Fruit fly (Drosophila melanogaster) whole organism, embryonic: Measurements from ENCODE around the gene CG42728.

Experiments
- ATbp ChIP-seq: fragments of 200-800 bp; sonication (Bioruptor generic); optimal IDR thresholded peaks from 2 replicates; lab custom pipeline; 2017; ENCODE audit warnings: missing biosample characterization, mild to moderate bottlenecking, missing genetic modification characterization, missing genetic modification reagents
- Asciz ChIP-seq: fragments of 200-800 bp; sonication (Bioruptor generic); optimal IDR thresholded peaks from 2 replicates; lab custom pipeline; 2017; ENCODE audit warnings: missing biosample characterization, mild to moderate bottlenecking, missing genetic modification characterization, missing genetic modification reagents
- B-H1 ChIP-seq: fragments of 200-800 bp; sonication (Bioruptor generic); IDR thresholded peaks from 3 replicates; pipeline ENCODE4 v1.3.6; 2022; ENCODE audit warnings: missing biosample characterization, missing genetic modification characterization
- BEAF-32 ChIP-seq: fragments of 200-800 bp; sonication (Bioruptor generic); optimal IDR thresholded peaks from 3 replicates; lab custom pipeline; 2017; ENCODE audit warnings: missing biosample characterization, missing genetic modification characterization, mild to moderate bottlenecking, moderate library complexity, missing genetic modification reagents
- Bgb ChIP-seq: fragments of 200-800 bp; sonication (Bioruptor generic); IDR thresholded peaks from 2 replicates; pipeline ENCODE4 v1.3.6; 2022; ENCODE audit warnings: missing biosample characterization, missing genetic modification characterization; ENCODE audit not compliant: partially characterized antibody
- Bteb2 ChIP-seq: fragments of 200-800 bp; sonication (Bioruptor generic); optimal IDR thresholded peaks from 2 replicates; lab custom pipeline; 2016; ENCODE audit warnings: missing biosample characterization, missing genetic modification characterization
- CG10209 ChIP-seq: fragments of 200-800 bp; sonication (Bioruptor generic); optimal IDR thresholded peaks from 3 replicates; lab custom pipeline; 2017; ENCODE audit warnings: missing biosample characterization, mild to moderate bottlenecking, missing genetic modification characterization, missing genetic modification reagents
- CG1024 ChIP-seq: fragments of 200-800 bp; sonication (Bioruptor generic); IDR thresholded peaks from 2 replicates; pipeline ENCODE4 v1.3.6; 2022; ENCODE audit warnings: missing biosample characterization, missing genetic modification characterization
- CG10321 ChIP-seq: fragments of 200-800 bp; sonication (Bioruptor generic); IDR thresholded peaks from 2 replicates; pipeline ENCODE4 v1.3.6; 2022; ENCODE audit warnings: missing biosample characterization, missing genetic modification characterization
- CG10462 ChIP-seq: fragments of 200-800 bp; sonication (Bioruptor generic); optimal IDR thresholded peaks from 2 replicates; lab custom pipeline; 2016; ENCODE audit warnings: missing biosample characterization, missing genetic modification characterization
- CG10543 ChIP-seq: fragments of 200-800 bp; sonication (Bioruptor generic); optimal IDR thresholded peaks from 3 replicates; lab custom pipeline; 2017; ENCODE audit warnings: missing biosample characterization, mild to moderate bottlenecking, missing genetic modification characterization, moderate library complexity
- CG11723 ChIP-seq: fragments of 200-800 bp; sonication (Bioruptor generic); optimal IDR thresholded peaks from 2 replicates; lab custom pipeline; 2017; ENCODE audit warnings: missing biosample characterization, mild to moderate bottlenecking, missing genetic modification characterization
- CG12236 ChIP-seq: fragments of 200-800 bp; sonication (Bioruptor generic); optimal IDR thresholded peaks from 2 replicates; lab custom pipeline; 2016; ENCODE audit warnings: missing biosample characterization, missing genetic modification characterization
- CG17361 ChIP-seq: fragments of 200-800 bp; sonication (Bioruptor generic); IDR thresholded peaks from 3 replicates; pipeline ENCODE4 v1.3.6; 2022; ENCODE audit warnings: missing biosample characterization, missing genetic modification characterization
- CG17612 ChIP-seq: fragments of 200-800 bp; sonication (Bioruptor generic); IDR thresholded peaks from 2 replicates; pipeline ENCODE4 v1.3.6; 2022; ENCODE audit warnings: missing biosample characterization, missing genetic modification characterization
- CG17802 ChIP-seq: fragments of 200-800 bp; sonication (Bioruptor generic); optimal IDR thresholded peaks from 2 replicates; lab custom pipeline; 2018; ENCODE audit warnings: missing biosample characterization, mild to moderate bottlenecking, missing genetic modification characterization, moderate library complexity
- CG31388 ChIP-seq: fragments of 200-800 bp; sonication (Bioruptor generic); optimal IDR thresholded peaks from 2 replicates; lab custom pipeline; 2016; ENCODE audit warnings: missing biosample characterization, missing genetic modification characterization
- CG3163 ChIP-seq: fragments of 200-800 bp; sonication (Bioruptor generic); optimal IDR thresholded peaks from 3 replicates; lab custom pipeline; 2016; ENCODE audit warnings: missing biosample characterization, missing genetic modification characterization
- CG34224 ChIP-seq: fragments of 200-800 bp; sonication (Bioruptor generic); IDR thresholded peaks from 3 replicates; pipeline ENCODE4 v1.3.6; 2022; ENCODE audit warnings: missing biosample characterization, missing genetic modification characterization; ENCODE audit not compliant: partially characterized antibody
- CG3838 ChIP-seq: fragments of 200-800 bp; sonication (Bioruptor generic); optimal IDR thresholded peaks from 3 replicates; lab custom pipeline; 2016; ENCODE audit warnings: missing biosample characterization, missing genetic modification characterization
- CG4820 ChIP-seq: fragments of 200-800 bp; sonication (Bioruptor generic); optimal IDR thresholded peaks from 3 replicates; lab custom pipeline; 2016; ENCODE audit warnings: missing biosample characterization, missing genetic modification characterization
- CG5180 ChIP-seq: fragments of 200-800 bp; sonication (Bioruptor generic); optimal IDR thresholded peaks from 3 replicates; lab custom pipeline; 2017; ENCODE audit warnings: missing biosample characterization, missing genetic modification characterization, mild to moderate bottlenecking, moderate library complexity, missing genetic modification reagents
- CG7556 ChIP-seq: fragments of 200-800 bp; sonication (Bioruptor generic); optimal IDR thresholded peaks from 2 replicates; lab custom pipeline; 2017; ENCODE audit warnings: missing biosample characterization, mild to moderate bottlenecking, missing genetic modification characterization
- CG8281 ChIP-seq: fragments of 200-800 bp; sonication (Bioruptor generic); optimal IDR thresholded peaks from 2 replicates; lab custom pipeline; 2018; ENCODE audit warnings: missing biosample characterization, mild to moderate bottlenecking, missing genetic modification characterization, moderate library complexity
- CG8290 ChIP-seq, 3 experiments: fragments of 200-800 bp; sonication (Bioruptor generic); optimal IDR thresholded peaks; 2 replicates each; lab custom pipeline; 2016 to 2019; ENCODE audit warnings: missing biosample characterization in 3 of 3, missing genetic modification characterization in 3 of 3, mild to moderate bottlenecking in 2 of 3, moderate library complexity in 1 of 3
- D ChIP-seq, 2 experiments: fragments of 200-800 bp in 1 of 2; fragments of >200 bp in 1 of 2; sonication (Bioruptor generic) in 1 of 2; optimal IDR thresholded peaks; 2 replicates in 1 of 2; 3 replicates in 1 of 2; lab custom pipeline; 2017; ENCODE audit warnings: mild to moderate bottlenecking in 1 of 2, missing biosample characterization in 1 of 2, missing genetic modification characterization in 1 of 2, missing genetic modification reagents in 1 of 2
- Dek ChIP-seq: fragments of 200-800 bp; sonication (Bioruptor generic); optimal IDR thresholded peaks from 3 replicates; lab custom pipeline; 2019; ENCODE audit warnings: missing biosample characterization, mild to moderate bottlenecking, missing genetic modification characterization, moderate library complexity
- Ets65A ChIP-seq: fragments of 200-800 bp; sonication (Bioruptor generic); peaks from one replicate; lab custom pipeline; 2016; ENCODE audit warnings: missing biosample characterization, missing genetic modification characterization
- Ets97D ChIP-seq: fragments of 200-800 bp; sonication (Bioruptor generic); optimal IDR thresholded peaks from 3 replicates; lab custom pipeline; 2016; ENCODE audit warnings: missing biosample characterization, missing genetic modification characterization
- Myb ChIP-seq: fragments of 200-800 bp; sonication (Bioruptor generic); optimal IDR thresholded peaks from 2 replicates; lab custom pipeline; 2016; ENCODE audit warnings: missing biosample characterization, missing genetic modification characterization
- NFAT ChIP-seq: fragments of 200-800 bp; sonication (Bioruptor generic); IDR thresholded peaks from 2 replicates; pipeline ENCODE4 v1.3.6; 2022; ENCODE audit warnings: missing biosample characterization, missing genetic modification characterization
- Opbp ChIP-seq: fragments of 200-800 bp; sonication (Bioruptor generic); IDR thresholded peaks from 3 replicates; pipeline ENCODE4 v1.3.6; 2022; ENCODE audit warnings: missing biosample characterization, missing genetic modification characterization; ENCODE audit not compliant: partially characterized antibody
- Sox100B ChIP-seq: fragments of 200-800 bp; sonication (Bioruptor generic); optimal IDR thresholded peaks from 3 replicates; lab custom pipeline; 2018; ENCODE audit warnings: missing biosample characterization, mild to moderate bottlenecking, missing genetic modification characterization
- Tbp ChIP-seq: fragments of >200 bp; optimal IDR thresholded peaks from 2 replicates; lab custom pipeline; 2018; ENCODE audit warnings: missing biosample characterization, missing genetic modification characterization
- Trl ChIP-seq, 3 experiments: fragments of >200 bp in 2 of 3; fragments of 200-800 bp in 1 of 3; sonication (Bioruptor generic) in 1 of 3; optimal IDR thresholded peaks; 2 replicates in 1 of 3; 3 replicates in 2 of 3; lab custom pipeline; 2016 to 2017; ENCODE audit warnings: missing biosample characterization in 1 of 3, missing genetic modification characterization in 1 of 3
- ci ChIP-seq: fragments of 200-800 bp; sonication (Bioruptor generic); IDR thresholded peaks from 3 replicates; pipeline ENCODE4 v1.3.6; 2022; ENCODE audit warnings: missing biosample characterization, missing genetic modification characterization
- fd64A ChIP-seq: fragments of 200-800 bp; sonication (Bioruptor generic); optimal IDR thresholded peaks from 3 replicates; lab custom pipeline; 2018; ENCODE audit warnings: missing biosample characterization, mild to moderate bottlenecking, missing genetic modification characterization
- gsb ChIP-seq: fragments of 200-800 bp; sonication (Bioruptor generic); IDR thresholded peaks from 2 replicates; pipeline ENCODE4 v1.3.6; 2022; ENCODE audit warnings: missing biosample characterization, missing genetic modification characterization
- mirr ChIP-seq: fragments of 200-800 bp; sonication (Bioruptor generic); optimal IDR thresholded peaks from 3 replicates; lab custom pipeline; 2018; ENCODE audit warnings: missing biosample characterization, mild to moderate bottlenecking, missing genetic modification characterization
- prd ChIP-seq, 3 experiments: fragments of >200 bp in 2 of 3; fragments of 200-800 bp in 1 of 3; sonication (Bioruptor generic) in 1 of 3; optimal IDR thresholded peaks in 2 of 3; IDR thresholded peaks in 1 of 3; 2 replicates in 2 of 3; 3 replicates in 1 of 3; pipeline versions ENCODE4 v1.3.6 to Lab custom; 2017 to 2022; ENCODE audit warnings: missing biosample characterization in 1 of 3, missing genetic modification characterization in 1 of 3
- pzg ChIP-seq: fragments of 200-800 bp; sonication (Bioruptor generic); optimal IDR thresholded peaks from 3 replicates; lab custom pipeline; 2018; ENCODE audit warnings: missing biosample characterization, mild to moderate bottlenecking, missing genetic modification characterization, moderate library complexity
- row ChIP-seq: fragments of 200-800 bp; sonication (Bioruptor generic); IDR thresholded peaks from 3 replicates; pipeline ENCODE4 v1.3.6; 2022; ENCODE audit warnings: missing biosample characterization, missing genetic modification characterization
- schlank ChIP-seq: fragments of 200-800 bp; sonication (Bioruptor generic); optimal IDR thresholded peaks from 2 replicates; lab custom pipeline; 2018; ENCODE audit warnings: missing biosample characterization, mild to moderate bottlenecking, missing genetic modification characterization
- sens ChIP-seq: fragments of 200-800 bp; sonication (Bioruptor generic); peaks from one replicate; lab custom pipeline; 2016; ENCODE audit warnings: missing biosample characterization, missing genetic modification characterization
- sqz ChIP-seq: fragments of 200-800 bp; sonication (Bioruptor generic); optimal IDR thresholded peaks from 3 replicates; lab custom pipeline; 2018; ENCODE audit warnings: missing biosample characterization, mild to moderate bottlenecking, missing genetic modification characterization
- sr ChIP-seq: fragments of 200-800 bp; sonication (Bioruptor generic); IDR thresholded peaks from 3 replicates; pipeline ENCODE4 v1.3.6; 2022; ENCODE audit warnings: missing biosample characterization, missing genetic modification characterization
- tup ChIP-seq: fragments of 200-800 bp; sonication (Bioruptor generic); optimal IDR thresholded peaks from 2 replicates; lab custom pipeline; 2016; ENCODE audit warnings: missing biosample characterization, mild to moderate bottlenecking, missing genetic modification characterization, moderate library complexity
- vnd ChIP-seq: fragments of 200-800 bp; sonication (Bioruptor generic); IDR thresholded peaks from 3 replicates; pipeline ENCODE4 v1.3.6; 2022; ENCODE audit warnings: missing biosample characterization, missing genetic modification characterization; ENCODE audit not compliant: partially characterized antibody

Gene CG42728

DNA sequence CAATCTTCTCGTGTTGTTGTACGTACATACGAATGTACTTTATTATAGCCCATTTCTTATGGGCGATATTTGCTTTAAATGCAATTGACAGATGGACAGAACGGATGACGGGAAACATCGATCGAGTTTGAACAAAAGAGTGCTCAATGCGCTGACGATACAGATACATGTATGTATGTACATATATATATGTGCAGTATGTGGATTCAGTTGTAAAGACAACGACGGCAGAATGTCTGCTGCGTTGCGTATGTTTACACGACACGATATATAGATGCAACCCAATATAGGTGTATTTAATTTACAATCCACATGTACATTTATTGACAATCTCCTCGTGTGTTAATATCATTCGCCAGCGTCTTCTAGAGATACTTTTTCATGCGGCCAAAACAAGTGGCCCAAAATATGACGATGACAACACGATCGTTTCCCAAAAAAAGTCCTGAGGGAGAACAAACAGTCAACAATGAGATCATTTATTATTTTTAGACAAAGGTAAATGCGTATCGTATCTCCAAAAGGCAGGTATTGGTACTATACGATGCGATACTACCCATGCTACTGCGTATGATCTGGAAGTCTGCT is 2.7 kb upstream of the CG42728 start (continued):
- no peak for TF ChIP-seq vnd (GFP tag; lab: Robert Waterston, UW)
- TF ChIP-seq Bteb2 (GFP tag; lab: Kevin White, UChicago): no peak
- TF ChIP-seq sqz: no peak
- TF ChIP-seq CG17802 (tag; lab: Kevin White, UChicago): no peak
- TF ChIP-seq schlank: no peak
- no peak for TF ChIP-seq Ets97D (GFP tag; lab: Kevin White, UChicago)
- TF ChIP-seq CG34224 (GFP tag; lab: Robert Waterston, UW): no peak
- TF ChIP-seq gsb (GFP tag; lab: Robert Waterston, UW): no peak
- TF ChIP-seq CG17612 (GFP tag; lab: Robert Waterston, UW): no peak
- no peak for TF ChIP-seq Myb (GFP tag; lab: Kevin White, UChicago)
- TF ChIP-seq D (optimal IDR thresholded peaks at IDR 0.05; lab: Kevin White, UChicago): no peak
- peak; percentile 17 for TF ChIP-seq D (GFP tag; optimal IDR thresholded peaks at IDR 0.05; lab: Kevin White, UChicago)
- no peak for TF ChIP-seq CG7556 (GFP tag; lab: Kevin White, UChicago)
- TF ChIP-seq CG17361 (GFP tag; lab: Robert Waterston, UW): no peak
- TF ChIP-seq Tbp (GFP tag; lab: Kevin White, UChicago): no peak
- TF ChIP-seq Trl (optimal IDR thresholded peaks at IDR 0.05; lab: Kevin White, UChicago): no peak
- no peak for TF ChIP-seq Trl (GFP tag; optimal IDR thresholded peaks at IDR 0.05; lab: Kevin White, UChicago)
- TF ChIP-seq Opbp: no peak
- TF ChIP-seq sens (GFP tag; lab: Kevin White, UChicago): peak; percentile 75
- TF ChIP-seq ATbp (GFP tag; lab: Kevin White, UChicago): peak; percentile 52
- TF ChIP-seq CG4820 (GFP tag; lab: Kevin White, UChicago): no peak
- TF ChIP-seq BEAF-32 (GFP tag; lab: Kevin White, UChicago): no peak
- TF ChIP-seq Dek (tag; lab: Kevin White, UChicago): no peak
- TF ChIP-seq Ets65A (GFP tag; lab: Kevin White, UChicago): no peak
- peak; percentile 11 for TF ChIP-seq fd64A (GFP tag; lab: Kevin White, UChicago)
- no peak for TF ChIP-seq pzg (GFP tag; lab: Kevin White, UChicago)
- TF ChIP-seq CG10321 (GFP tag; lab: Robert Waterston, UW): no peak
- TF ChIP-seq CG10462 (GFP tag; lab: Kevin White, UChicago): no peak
- no peak for TF ChIP-seq row
- peak; percentile 29 for TF ChIP-seq Sox100B (GFP tag; lab: Kevin White, UChicago)
- no peak for TF ChIP-seq CG10543 (GFP tag; lab: Kevin White, UChicago)
- no peak for TF ChIP-seq CG1024
- TF ChIP-seq CG11723 (GFP tag; lab: Kevin White, UChicago): peak; percentile 39
- TF ChIP-seq CG8290 (GFP tag; optimal IDR thresholded peaks at IDR 0.05; lab: Kevin White, UChicago): no peak
- TF ChIP-seq CG8290 (tag; optimal IDR thresholded peaks at IDR 0.05; lab: Kevin White, UChicago): peak; percentile 34 to 49
- TF ChIP-seq CG12236 (GFP tag; lab: Kevin White, UChicago): no peak
- TF ChIP-seq NFAT (GFP tag; lab: Robert Waterston, UW): no peak
- no peak for TF ChIP-seq sr (GFP tag; lab: Robert Waterston, UW)
- TF ChIP-seq prd (optimal IDR thresholded peaks at IDR 0.05; lab: Kevin White, UChicago): no peak
- no peak for TF ChIP-seq prd (GFP tag; IDR thresholded peaks at IDR 0.05; lab: Robert Waterston, UW)
- no peak for TF ChIP-seq tup (GFP tag; lab: Kevin White, UChicago)
- TF ChIP-seq B-H1: no peak
- TF ChIP-seq ci: peak; percentile 43; the same call in 1 of the 3 replicates
- no peak for TF ChIP-seq Bgb (GFP tag; lab: Robert Waterston, UW)
- TF ChIP-seq mirr (GFP tag; lab: Kevin White, UChicago): no peak
- peak; percentile 33 for TF ChIP-seq CG5180 (GFP tag; lab: Kevin White, UChicago)
- TF ChIP-seq CG3163 (GFP tag; lab: Kevin White, UChicago): no peak
- peak; percentile 54 for TF ChIP-seq CG8281 (tag; lab: Kevin White, UChicago)
- peak; percentile 2 for TF ChIP-seq CG10209 (GFP tag; lab: Kevin White, UChicago)
- TF ChIP-seq CG31388 (GFP tag; lab: Kevin White, UChicago): no peak
- peak; percentile 43 for TF ChIP-seq Asciz (GFP tag; lab: Kevin White, UChicago)
- TF ChIP-seq CG3838: no peak
